Worm (Caenorhabditis elegans): ENCODE measurements around the gene rabn-5.

The rabn-5 gene

ce11 chrIII:5841676-5842075 lies 22.7 kb upstream of the rabn-5 start:
- TF ChIP-seq hlh-30 (tag; optimal IDR thresholded peaks at IDR 0.05; ENCODE audit: insufficient read depth) = peak; percentile 51
- no peak for TF ChIP-seq dve-1 (tag; optimal IDR thresholded peaks at IDR 0.05)

- TF ChIP-seq ztf-16 (tag; optimal IDR thresholded peaks at IDR 0.05) = no peak
- no peak for TF ChIP-seq K09A11.1 (tag; optimal IDR thresholded peaks at IDR 0.05; ENCODE audit: insufficient read depth)
- peak; percentile 53 for TF ChIP-seq ets-4 (tag; optimal IDR thresholded peaks at IDR 0.05)
- 0 out of 2 replicates have a peak, but pooled peaks have one; percentile 39 for TF ChIP-seq ceh-45 (GFP tag; IDR thresholded peaks at IDR 0.05)
- TF ChIP-seq hlh-13 (GFP tag; optimal IDR thresholded peaks at IDR 0.05) = no peak
- TF ChIP-seq ceh-31 (tag; optimal IDR thresholded peaks at IDR 0.05) = peak; percentile 27
Observed at ce11 chrIII:5842920-5843319, 21.4 kb upstream of the rabn-5 start.

DNA sequence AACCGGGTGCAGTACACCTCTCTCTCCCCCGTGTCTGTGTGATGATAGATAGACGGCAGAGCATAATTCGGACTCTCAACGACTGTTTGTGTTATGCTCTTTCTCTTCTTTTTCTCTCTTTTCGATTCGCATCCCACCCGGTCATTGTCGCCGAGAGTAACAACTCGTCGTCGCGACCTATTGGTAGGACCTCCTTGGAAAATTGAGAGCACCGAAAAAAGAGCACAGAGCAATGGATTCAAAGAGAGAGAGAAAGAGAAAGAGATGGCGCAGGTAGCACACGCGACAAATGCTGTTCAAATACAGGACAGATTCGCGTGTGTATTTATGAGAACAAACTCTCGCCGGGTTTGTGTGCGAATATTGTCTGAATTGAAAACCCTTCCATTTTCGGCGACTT lies 20.7 kb upstream of the rabn-5 start:
- TF ChIP-seq ref-2 (tag; optimal IDR thresholded peaks at IDR 0.05) = peak; percentile 11
- no peak for TF ChIP-seq T23F11.4 (GFP tag; optimal IDR thresholded peaks at IDR 0.05)
- peak; percentile 16 for TF ChIP-seq tbx-2 (tag; optimal IDR thresholded peaks at IDR 0.05)
- peak; percentile 56 for TF ChIP-seq ets-4 (tag; optimal IDR thresholded peaks at IDR 0.05)
- TF ChIP-seq ceh-18 (tag; optimal IDR thresholded peaks at IDR 0.05) = peak; percentile 17
- no peak for TF ChIP-seq K09A11.1 (tag; optimal IDR thresholded peaks at IDR 0.05; ENCODE audit: insufficient read depth)
- TF ChIP-seq ceh-19 (GFP tag; optimal IDR thresholded peaks at IDR 0.05) = no peak
- TF ChIP-seq odd-2 (tag; optimal IDR thresholded peaks at IDR 0.05) = no peak
- no peak for TF ChIP-seq elt-4 (tag; optimal IDR thresholded peaks at IDR 0.05)

ce11 chrIII:5845483-5845882 lies 18.9 kb upstream of the rabn-5 start:
- TF ChIP-seq ceh-14 (tag; optimal IDR thresholded peaks at IDR 0.05) = peak; percentile 4
- peak; percentile 38 for TF ChIP-seq nfya-1 (tag; optimal IDR thresholded peaks at IDR 0.05)
- TF ChIP-seq ceh-31 (tag; optimal IDR thresholded peaks at IDR 0.05) = peak; percentile 58
- TF ChIP-seq unc-55 (GFP tag; optimal IDR thresholded peaks at IDR 0.05) = peak; percentile 21
- peak; percentile 20 for TF ChIP-seq ceh-18 (tag; optimal IDR thresholded peaks at IDR 0.05)
- TF ChIP-seq tbx-2 (tag; optimal IDR thresholded peaks at IDR 0.05) = peak; percentile 29
- peak; percentile 83 for TF ChIP-seq unc-42 (tag; optimal IDR thresholded peaks at IDR 0.05)
- no peak for TF ChIP-seq ama-1 (optimal IDR thresholded peaks at IDR 0.05)
- no peak for TF ChIP-seq nhr-11 (tag; optimal IDR thresholded peaks at IDR 0.05)
- no peak for TF ChIP-seq ceh-19 (GFP tag; optimal IDR thresholded peaks at IDR 0.05)

DNA sequence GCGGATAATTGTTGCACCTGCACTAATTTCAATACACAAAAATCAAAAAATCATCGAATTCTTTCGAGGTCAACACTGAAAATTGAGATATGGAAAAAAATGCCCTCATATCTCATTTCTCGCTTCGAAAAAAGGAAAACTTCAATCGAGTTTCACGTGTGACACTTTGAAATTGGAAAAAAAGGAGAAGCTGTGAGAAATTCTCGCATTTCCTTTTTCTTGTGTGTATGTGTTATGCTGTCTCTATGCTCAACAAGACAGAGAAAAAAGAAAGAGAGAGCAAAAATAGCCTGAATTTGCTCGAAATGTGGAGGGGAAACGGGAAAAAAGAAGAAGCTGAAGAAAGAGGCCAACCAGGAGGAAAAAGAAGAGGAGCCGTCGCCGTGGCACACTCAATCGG lies 17.9 kb upstream of the rabn-5 start:
- TF ChIP-seq elt-4 (tag; optimal IDR thresholded peaks at IDR 0.05) (no peak), ceh-34 (tag; optimal IDR thresholded peaks at IDR 0.05) (no peak), C08G9.2 (tag; optimal IDR thresholded peaks at IDR 0.05) (no peak), T23F11.4 (GFP tag; optimal IDR thresholded peaks at IDR 0.05) (no peak), ceh-18 (tag; optimal IDR thresholded peaks at IDR 0.05) (peak; percentile 0), unc-42 (tag; optimal IDR thresholded peaks at IDR 0.05) (peak; percentile 38), ref-2 (tag; optimal IDR thresholded peaks at IDR 0.05) (no peak), unc-55 (GFP tag; optimal IDR thresholded peaks at IDR 0.05) (no peak)

DNA sequence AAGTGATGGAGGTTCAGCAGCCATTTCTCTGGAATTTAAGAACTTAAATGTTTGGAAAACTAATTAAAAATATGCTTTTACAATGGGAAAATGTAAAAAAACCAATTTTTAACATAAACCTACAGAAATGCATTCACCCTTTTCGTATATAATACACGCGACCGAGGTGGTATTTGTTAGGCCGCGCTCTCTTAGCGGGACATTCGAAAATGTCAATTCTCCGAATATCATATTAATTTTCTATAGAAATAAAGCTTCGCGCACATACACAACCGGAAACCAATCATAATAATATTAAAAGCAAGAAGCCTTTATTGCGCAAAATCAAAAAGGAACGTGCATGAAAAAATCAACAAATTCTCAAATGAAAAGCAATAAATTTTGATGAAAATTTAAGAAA lies 11.1 kb upstream of the rabn-5 start, which contains the start of gene ddx-23:
TSS of gene ddx-23 (minus strand) at position 30 of the 400 bp plus-strand sequence.
- no peak for TF ChIP-seq unc-55 (GFP tag; optimal IDR thresholded peaks at IDR 0.05)
- peak; percentile 9 for TF ChIP-seq ceh-14 (tag; optimal IDR thresholded peaks at IDR 0.05)
- TF ChIP-seq dve-1 (tag; optimal IDR thresholded peaks at IDR 0.05) = no peak
- peak; percentile 93 for TF ChIP-seq ets-4 (tag; optimal IDR thresholded peaks at IDR 0.05)
- TF ChIP-seq ama-1 (optimal IDR thresholded peaks at IDR 0.05) = no peak
- TF ChIP-seq fax-1 (tag; optimal IDR thresholded peaks at IDR 0.05) = peak; percentile 7
- no peak for TF ChIP-seq sox-4 (tag; optimal IDR thresholded peaks at IDR 0.05)
- TF ChIP-seq che-1 (tag; optimal IDR thresholded peaks at IDR 0.05) = no peak
- TF ChIP-seq elt-2 (tag; optimal IDR thresholded peaks at IDR 0.05) = peak; percentile 11
- TF ChIP-seq hlh-6 (tag; optimal IDR thresholded peaks at IDR 0.05) = no peak
- TF ChIP-seq ceh-24 (tag; optimal IDR thresholded peaks at IDR 0.05) = no peak
- TF ChIP-seq tbx-2 (tag; optimal IDR thresholded peaks at IDR 0.05) = peak; percentile 14
- no peak for TF ChIP-seq nfya-1 (tag; optimal IDR thresholded peaks at IDR 0.05)
- peak; percentile 34 for TF ChIP-seq unc-42 (tag; optimal IDR thresholded peaks at IDR 0.05)
- TF ChIP-seq hlh-8 (tag; optimal IDR thresholded peaks at IDR 0.05) = peak; percentile 7
- no peak for TF ChIP-seq ceh-45 (GFP tag; IDR thresholded peaks at IDR 0.05)
- peak; percentile 70 for TF ChIP-seq ceh-31 (tag; optimal IDR thresholded peaks at IDR 0.05)

Data from whole organism, late embryonic.